Fruit fly (Drosophila melanogaster): Measurements from ENCODE around the gene CG33500.

CG33500 gene

dm6 chr3L:11554338-11554737 is 45.9 kb downstream of the CG33500 start (continued):
- TF ChIP-seq CG11085 (GFP tag; IDR thresholded peaks at IDR 0.05) (0 out of 2 replicates have a peak, but pooled peaks have one; percentile 22), maf-S (GFP tag; optimal IDR thresholded peaks at IDR 0.05) (peak; percentile 61), Ravus (GFP tag; IDR thresholded peaks at IDR 0.05) (no peak; the same call in 1 of the 2 replicates), CG11456 (GFP tag; IDR thresholded peaks at IDR 0.05) (peak; percentile 63; the same call in 1 of the 3 replicates), tx (GFP tag; optimal IDR thresholded peaks at IDR 0.05) (peak; percentile 56), vvl (GFP tag; IDR thresholded peaks at IDR 0.05) (peak; percentile 96), vnd (GFP tag; IDR thresholded peaks at IDR 0.05; ENCODE audit: partially characterized antibody) (no peak), org-1 (GFP tag; optimal IDR thresholded peaks at IDR 0.05) (peak; percentile 75), CG9876 (GFP tag; optimal IDR thresholded peaks at IDR 0.05) (no peak), unc-4 (GFP tag; IDR thresholded peaks at IDR 0.05; ENCODE audit: partially characterized antibody) (no peak), CG18011 (GFP tag; optimal IDR thresholded peaks at IDR 0.05) (no peak), slou (GFP tag; optimal IDR thresholded peaks at IDR 0.05) (peak; percentile 27), Mad (GFP tag; optimal IDR thresholded peaks at IDR 0.05) (peak; percentile 81), CG7271 (tag; optimal IDR thresholded peaks at IDR 0.05) (peak; percentile 73), CG1792 (GFP tag; optimal IDR thresholded peaks at IDR 0.05) (no peak), en (GFP tag; optimal IDR thresholded peaks at IDR 0.05) (peak; percentile 2), ac (GFP tag; optimal IDR thresholded peaks at IDR 0.05) (peak; percentile 98), Abd-B (GFP tag; optimal IDR thresholded peaks at IDR 0.05) (peak; percentile 84), CG2202 (tag; optimal IDR thresholded peaks at IDR 0.05) (peak; percentile 93), br (optimal IDR thresholded peaks at IDR 0.05) (no peak), CG15011 (GFP tag; optimal IDR thresholded peaks at IDR 0.05) (peak; percentile 9), odd (GFP tag; optimal IDR thresholded peaks at IDR 0.05) (peak; percentile 65), CG10321 (GFP tag; IDR thresholded peaks at IDR 0.05) (0 out of 2 replicates have a peak, but pooled peaks have one; percentile 17), dm (GFP tag; optimal IDR thresholded peaks at IDR 0.05) (peak; percentile 70), z (GFP tag; IDR thresholded peaks at IDR 0.05) (0 out of 3 replicates have a peak, but pooled peaks have one; percentile 5), Mrtf (GFP tag; IDR thresholded peaks at IDR 0.05) (peak; percentile 61; the same call in 2 of the 3 replicates), Taf1 (GFP tag; IDR thresholded peaks at IDR 0.05) (no peak), Gug (GFP tag; IDR thresholded peaks at IDR 0.05) (peak; percentile 63; the same call in 3 of the 4 replicates), CG1024 (GFP tag; IDR thresholded peaks at IDR 0.05) (peak; percentile 74), CG14860 (GFP tag; IDR thresholded peaks at IDR 0.05; ENCODE audit: partially characterized antibody) (no peak), luna (GFP tag; optimal IDR thresholded peaks at IDR 0.05) (no peak), CG43689 (GFP tag; IDR thresholded peaks at IDR 0.05) (0 out of 2 replicates have a peak, but pooled peaks have one; percentile 32), jigr1 (GFP tag; IDR thresholded peaks at IDR 0.05) (no peak), pnt (GFP tag; optimal IDR thresholded peaks at IDR 0.05) (peak; percentile 66), gce (GFP tag; IDR thresholded peaks at IDR 0.05) (peak; percentile 39; the same call in 1 of the 3 replicates), CG1832 (GFP tag; optimal IDR thresholded peaks at IDR 0.05) (no peak), Fer2 (tag; optimal IDR thresholded peaks at IDR 0.05) (no peak)

- 0 out of 3 replicates have a peak, but pooled peaks have one; percentile 25 for TF ChIP-seq CG2199 (GFP tag; IDR thresholded peaks at IDR 0.05)
- peak; percentile 76 for TF ChIP-seq CG8388 (GFP tag; optimal IDR thresholded peaks at IDR 0.05)
- no peak for TF ChIP-seq Trl (optimal IDR thresholded peaks at IDR 0.05)
- TF ChIP-seq Trl (GFP tag; optimal IDR thresholded peaks at IDR 0.05) = no peak
- TF ChIP-seq amos (GFP tag; IDR thresholded peaks at IDR 0.05; ENCODE audit: partially characterized antibody) = no peak
- no peak for TF ChIP-seq CG8290 (GFP tag; optimal IDR thresholded peaks at IDR 0.05)
- peak in 1 of 2 experiments; percentile 15 for TF ChIP-seq CG8290 (tag; optimal IDR thresholded peaks at IDR 0.05)
- no peak for TF ChIP-seq pnt (GFP tag; optimal IDR thresholded peaks at IDR 0.05)
- peak; percentile 34; the same call in 1 of the 3 replicates for TF ChIP-seq sr (GFP tag; IDR thresholded peaks at IDR 0.05)
- TF ChIP-seq HLH4C (GFP tag; IDR thresholded peaks at IDR 0.05; ENCODE audit: partially characterized antibody) = 0 out of 3 replicates have a peak, but pooled peaks have one; percentile 32
- TF ChIP-seq pros (GFP tag; optimal IDR thresholded peaks at IDR 0.05) = peak; percentile 20
- TF ChIP-seq D (optimal IDR thresholded peaks at IDR 0.05) = peak; percentile 54
- no peak for TF ChIP-seq D (GFP tag; optimal IDR thresholded peaks at IDR 0.05)
- peak; percentile 39 for TF ChIP-seq CG1832 (GFP tag; optimal IDR thresholded peaks at IDR 0.05)
- TF ChIP-seq Neu2 (GFP tag; optimal IDR thresholded peaks at IDR 0.05; ENCODE audit: borderline replicate concordance) = peak; percentile 75
- peak; percentile 66 for TF ChIP-seq cg (GFP tag; optimal IDR thresholded peaks at IDR 0.05)
- 0 out of 4 replicates have a peak, but pooled peaks have one; percentile 35 for TF ChIP-seq Dll (GFP tag; IDR thresholded peaks at IDR 0.05; ENCODE audit: partially characterized antibody)
These were observed 46.4 kb downstream of the CG33500 start for dm6 chr3L:11554796-11555195.

Data from whole organism, embryonic.